Fruit fly (Drosophila melanogaster) whole organism, prepupa: ENCODE results near the gene lark.
A peak's percentile ranks its signal among the peaks of the same experiment; 100 is the strongest.

Experiments
- Blimp-1 ChIP-seq: fragments of 200-800 bp; sonication (Bioruptor generic); optimal IDR thresholded peaks from 3 replicates; lab custom pipeline; 2017; ENCODE audit warnings: missing biosample characterization, missing genetic modification characterization, mild to moderate bottlenecking, moderate library complexity, missing genetic modification reagents
- CG10631 ChIP-seq: fragments of 200-800 bp; sonication (Bioruptor generic); optimal IDR thresholded peaks from 2 replicates; lab custom pipeline; 2016; ENCODE audit warnings: missing biosample characterization, missing genetic modification characterization
- CG10669 ChIP-seq: fragments of 200-800 bp; sonication (Bioruptor generic); optimal IDR thresholded peaks from 3 replicates; lab custom pipeline; 2018; ENCODE audit warnings: missing biosample characterization, mild to moderate bottlenecking, missing genetic modification characterization, moderate library complexity
- CG11902 ChIP-seq: fragments of 200-800 bp; sonication (Bioruptor generic); optimal IDR thresholded peaks from 3 replicates; lab custom pipeline; 2016; ENCODE audit warnings: missing biosample characterization, missing genetic modification characterization
- CG15336 ChIP-seq: fragments of 200-800 bp; sonication (Bioruptor generic); IDR thresholded peaks from 2 replicates; pipeline ENCODE4 v1.3.6; 2022; ENCODE audit warnings: missing biosample characterization, missing genetic modification characterization
- CG16779 ChIP-seq: fragments of 200-800 bp; sonication (Bioruptor generic); optimal IDR thresholded peaks from 3 replicates; lab custom pipeline; 2017; ENCODE audit warnings: missing biosample characterization, mild to moderate bottlenecking, missing genetic modification characterization
- CG3032 ChIP-seq: fragments of 200-800 bp; optimal IDR thresholded peaks from 2 replicates; lab custom pipeline; 2019; ENCODE audit warnings: missing biosample characterization, mild to moderate bottlenecking, missing genetic modification characterization, moderate library complexity
- CG3919 ChIP-seq: fragments of 200-800 bp; sonication (Bioruptor generic); optimal IDR thresholded peaks from 3 replicates; lab custom pipeline; 2016; ENCODE audit warnings: missing biosample characterization, missing genetic modification characterization
- CG6163 ChIP-seq: fragments of 200-800 bp; sonication (Bioruptor generic); IDR thresholded peaks from 3 replicates; pipeline ENCODE4 v1.3.6; 2022; ENCODE audit warnings: missing biosample characterization, missing genetic modification characterization
- CG6276 ChIP-seq: fragments of 200-800 bp; sonication (Bioruptor generic); optimal IDR thresholded peaks from 2 replicates; lab custom pipeline; 2017; ENCODE audit warnings: missing biosample characterization, mild to moderate bottlenecking, missing genetic modification characterization
- CG6854 ChIP-seq: fragments of 200-800 bp; sonication (Bioruptor generic); optimal IDR thresholded peaks from 2 replicates; lab custom pipeline; 2017; ENCODE audit warnings: missing biosample characterization, mild to moderate bottlenecking, missing genetic modification characterization
- CG8632 ChIP-seq: fragments of 200-800 bp; sonication (Bioruptor generic); optimal IDR thresholded peaks from 3 replicates; lab custom pipeline; 2016; ENCODE audit warnings: missing biosample characterization, missing genetic modification characterization
- CG9139 ChIP-seq: fragments of 200-800 bp; sonication (Bioruptor generic); optimal IDR thresholded peaks from 3 replicates; lab custom pipeline; 2017; ENCODE audit warnings: missing biosample characterization, mild to moderate bottlenecking, missing genetic modification characterization
- Eip75B ChIP-seq: fragments of 200-800 bp; sonication (Bioruptor generic); optimal IDR thresholded peaks from 3 replicates; lab custom pipeline; 2016; ENCODE audit warnings: missing biosample characterization, missing genetic modification characterization
- Eip78C ChIP-seq: fragments of 200-800 bp; sonication (Bioruptor generic); peaks from one replicate; lab custom pipeline; 2016; ENCODE audit warnings: missing biosample characterization, missing genetic modification characterization
- Ets21C ChIP-seq: fragments of 200-800 bp; sonication (Bioruptor generic); optimal IDR thresholded peaks from 3 replicates; lab custom pipeline; 2016; ENCODE audit warnings: missing biosample characterization, missing genetic modification characterization
- Hr4 ChIP-seq: fragments of 200-800 bp; sonication (Bioruptor generic); optimal IDR thresholded peaks from 3 replicates; lab custom pipeline; 2016; ENCODE audit warnings: missing biosample characterization, missing genetic modification characterization
- OdsH ChIP-seq: fragments of 200-800 bp; sonication (Bioruptor generic); optimal IDR thresholded peaks from 3 replicates; lab custom pipeline; 2016; ENCODE audit warnings: missing biosample characterization, missing genetic modification characterization
- Smox ChIP-seq: fragments of 200-800 bp; sonication (Bioruptor generic); optimal IDR thresholded peaks from 3 replicates; lab custom pipeline; 2016; ENCODE audit warnings: missing biosample characterization, missing genetic modification characterization
- acj6 ChIP-seq: fragments of 200-800 bp; sonication (Bioruptor generic); optimal IDR thresholded peaks from 3 replicates; lab custom pipeline; 2016; ENCODE audit warnings: missing biosample characterization, missing genetic modification characterization
- cyc ChIP-seq: fragments of 200-800 bp; sonication (Bioruptor generic); optimal IDR thresholded peaks from 3 replicates; lab custom pipeline; 2016; ENCODE audit warnings: missing biosample characterization, missing genetic modification characterization
- dac ChIP-seq: fragments of 200-800 bp; sonication (Bioruptor generic); optimal IDR thresholded peaks from 2 replicates; lab custom pipeline; 2017; ENCODE audit warnings: missing biosample characterization, mild to moderate bottlenecking, missing genetic modification characterization
- dsx ChIP-seq: fragments of 200-800 bp; optimal IDR thresholded peaks from 3 replicates; lab custom pipeline; 2019; ENCODE audit warnings: missing biosample characterization, mild to moderate bottlenecking, missing genetic modification characterization, moderate library complexity; ENCODE audit not compliant: poor library complexity, severe bottlenecking
- eg ChIP-seq: fragments of 200-800 bp; sonication (Bioruptor generic); IDR thresholded peaks from 3 replicates; pipeline ENCODE4 v1.3.6; 2022; ENCODE audit warnings: missing biosample characterization, missing genetic modification characterization
- esn ChIP-seq: fragments of 200-800 bp; sonication (Bioruptor generic); optimal IDR thresholded peaks from 2 replicates; lab custom pipeline; 2016; ENCODE audit warnings: missing biosample characterization, mild to moderate bottlenecking, missing genetic modification characterization, moderate library complexity
- fd59A ChIP-seq: fragments of 200-800 bp; sonication (Bioruptor generic); optimal IDR thresholded peaks from 2 replicates; lab custom pipeline; 2017; ENCODE audit warnings: missing biosample characterization, mild to moderate bottlenecking, missing genetic modification characterization, missing genetic modification reagents
- fd85E ChIP-seq: fragments of 200-800 bp; sonication (Bioruptor generic); optimal IDR thresholded peaks from 3 replicates; lab custom pipeline; 2016; ENCODE audit warnings: missing biosample characterization, missing genetic modification characterization
- net ChIP-seq: fragments of 200-800 bp; sonication (Bioruptor generic); optimal IDR thresholded peaks from 3 replicates; lab custom pipeline; 2016; ENCODE audit warnings: missing biosample characterization, missing genetic modification characterization
- pdm3 ChIP-seq: fragments of 200-800 bp; sonication (Bioruptor generic); optimal IDR thresholded peaks from 3 replicates; lab custom pipeline; 2016; ENCODE audit warnings: missing biosample characterization, missing genetic modification characterization
- salr ChIP-seq, 2 experiments: fragments of 200-800 bp; sonication (Bioruptor generic); optimal IDR thresholded peaks; 3 replicates each; lab custom pipeline; 2016 to 2018; ENCODE audit warnings: missing biosample characterization in 2 of 2, missing genetic modification characterization in 2 of 2, mild to moderate bottlenecking in 1 of 2
- spab ChIP-seq: fragments of 200-800 bp; sonication (Bioruptor generic); optimal IDR thresholded peaks from 2 replicates; lab custom pipeline; 2017; ENCODE audit warnings: missing biosample characterization, mild to moderate bottlenecking, missing genetic modification characterization, missing genetic modification reagents
- ss ChIP-seq, 2 experiments: fragments of 200-800 bp; sonication (Bioruptor generic); optimal IDR thresholded peaks; 2 replicates in 1 of 2; 3 replicates in 1 of 2; lab custom pipeline; 2017 to 2018; ENCODE audit warnings: mild to moderate bottlenecking in 2 of 2, missing biosample characterization in 2 of 2, missing genetic modification characterization in 2 of 2, moderate library complexity in 1 of 2
- svp ChIP-seq: fragments of 200-800 bp; sonication (Bioruptor generic); peaks from one replicate; lab custom pipeline; 2016; ENCODE audit warnings: missing biosample characterization, missing genetic modification characterization
- topi ChIP-seq: fragments of 200-800 bp; sonication (Bioruptor generic); optimal IDR thresholded peaks from 3 replicates; lab custom pipeline; 2016; ENCODE audit warnings: missing biosample characterization, missing genetic modification characterization
- vri ChIP-seq: fragments of 200-800 bp; sonication (Bioruptor generic); optimal IDR thresholded peaks from 3 replicates; lab custom pipeline; 2016; ENCODE audit warnings: missing biosample characterization, mild to moderate bottlenecking, missing genetic modification characterization

lark gene

DNA sequence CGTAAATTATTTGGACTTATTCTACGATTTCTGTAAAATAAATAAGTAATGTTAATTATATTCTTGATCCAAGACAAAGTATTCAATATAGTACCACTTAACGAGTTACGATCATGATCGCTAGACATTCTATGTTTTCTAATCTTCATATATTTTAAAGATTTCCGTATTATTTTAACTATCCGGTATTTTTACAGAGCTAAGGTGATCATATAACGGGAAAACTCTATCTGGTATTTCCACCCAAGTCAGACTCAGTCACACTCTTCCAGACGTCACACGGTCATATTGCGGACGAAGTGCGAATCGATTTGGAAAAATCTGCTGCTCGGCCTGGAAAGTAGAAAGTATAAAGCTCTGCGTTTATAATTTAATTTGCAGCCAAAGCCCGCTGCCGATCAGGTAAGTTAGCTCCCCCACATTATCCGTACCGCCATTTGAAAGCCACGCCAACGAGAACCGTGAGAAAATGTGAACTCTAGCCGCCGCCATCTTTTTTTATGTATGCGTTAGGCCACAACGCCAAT lies at the start of gene lark, which contains the start of gene eco:
TSS of gene lark (plus strand) at position 51 of the 527 bp plus-strand sequence.
TSS of gene eco (minus strand) at position 125 of the 527 bp plus-strand sequence.
- TF ChIP-seq CG3032 (tag; lab: Kevin White, UChicago): no peak
- no peak for TF ChIP-seq Ets21C
- no peak for TF ChIP-seq CG10631 (GFP tag; lab: Kevin White, UChicago)
- TF ChIP-seq CG15336 (GFP tag; lab: Robert Waterston, UW): peak; percentile 57
- TF ChIP-seq Eip78C (GFP tag; lab: Kevin White, UChicago): peak; percentile 60
- TF ChIP-seq svp (GFP tag; lab: Kevin White, UChicago): no peak
- TF ChIP-seq pdm3: no peak
- TF ChIP-seq CG6854 (GFP tag; lab: Kevin White, UChicago): peak; percentile 68
- TF ChIP-seq eg (GFP tag; lab: Robert Waterston, UW): peak; percentile 6; the same call in 1 of the 3 replicates
- no peak for TF ChIP-seq OdsH
- no peak for TF ChIP-seq salr (GFP tag; optimal IDR thresholded peaks at IDR 0.05; lab: Kevin White, UChicago)
- TF ChIP-seq dsx (GFP tag; lab: Kevin White, UChicago): no peak
- TF ChIP-seq esn: peak; percentile 13

DNA sequence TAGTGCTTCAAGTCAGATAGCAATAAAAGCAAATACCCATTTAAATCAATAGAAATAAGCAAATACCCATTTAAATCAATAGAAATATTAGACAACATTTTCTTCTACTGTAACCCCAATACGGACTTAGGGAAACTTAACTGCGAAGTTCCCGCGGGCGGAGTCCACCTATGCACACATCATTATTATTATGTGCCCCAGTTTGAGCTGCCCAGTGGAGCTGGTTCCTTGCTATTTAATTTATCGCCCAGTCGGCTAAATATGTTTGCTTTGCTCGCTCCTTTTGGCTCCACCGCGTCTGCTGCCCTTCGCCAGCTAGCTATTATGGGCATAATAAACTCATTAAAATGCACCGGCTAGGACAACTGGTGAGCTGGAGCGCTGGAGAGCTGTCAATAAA lies 38.4 kb upstream of the lark start:
- TF ChIP-seq fd59A (GFP tag; lab: Kevin White, UChicago) (no peak), CG16779 (tag; lab: Kevin White, UChicago) (no peak), vri (GFP tag; lab: Kevin White, UChicago) (no peak), Smox (no peak), Eip78C (GFP tag; lab: Kevin White, UChicago) (no peak), CG15336 (GFP tag; lab: Robert Waterston, UW) (no peak), CG8632 (GFP tag; lab: Kevin White, UChicago) (no peak), Hr4 (GFP tag; lab: Kevin White, UChicago) (no peak), topi (no peak), pdm3 (no peak), CG10669 (GFP tag; lab: Kevin White, UChicago) (no peak), Eip75B (GFP tag; lab: Kevin White, UChicago) (no peak)

DNA sequence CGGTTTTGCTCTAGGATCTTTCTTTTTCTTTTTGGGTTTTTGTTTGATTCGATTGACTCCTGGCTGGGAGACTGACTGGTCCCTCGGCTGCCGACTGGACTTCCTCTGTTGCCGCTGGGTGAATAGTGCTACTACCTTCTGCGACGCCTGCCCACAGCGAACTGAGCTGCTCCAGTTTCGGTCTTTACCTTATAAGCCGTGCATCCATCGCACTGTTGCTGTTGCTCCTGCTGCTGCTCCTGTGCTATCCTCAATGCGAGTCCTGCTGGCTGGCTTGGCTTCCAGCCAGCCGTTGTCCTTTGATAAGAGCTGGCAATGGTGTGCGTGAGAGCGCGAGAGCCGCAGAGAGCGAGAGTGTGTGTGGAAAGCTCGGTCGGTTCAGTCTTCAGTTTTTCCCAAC lies 26.3 kb upstream of the lark start, which contains the start of gene unc-13-4A:
TSS of gene unc-13-4A (minus strand) at position 143 of the 400 bp plus-strand sequence.
- TF ChIP-seq fd85E (GFP tag; lab: Kevin White, UChicago): no peak
- TF ChIP-seq Smox: no peak
- no peak for TF ChIP-seq CG9139 (GFP tag; lab: Kevin White, UChicago)
- TF ChIP-seq CG10669 (GFP tag; lab: Kevin White, UChicago): no peak
- no peak for TF ChIP-seq dac (GFP tag; lab: Kevin White, UChicago)
- TF ChIP-seq CG6854 (GFP tag; lab: Kevin White, UChicago): no peak
- TF ChIP-seq Eip75B (GFP tag; lab: Kevin White, UChicago): no peak
- TF ChIP-seq vri (GFP tag; lab: Kevin White, UChicago): no peak
- TF ChIP-seq CG6276: no peak
- TF ChIP-seq CG6163 (GFP tag; lab: Robert Waterston, UW): no peak
- TF ChIP-seq svp (GFP tag; lab: Kevin White, UChicago): no peak
- no peak for TF ChIP-seq acj6 (GFP tag; lab: Kevin White, UChicago)
- no peak for TF ChIP-seq CG3919 (GFP tag; lab: Kevin White, UChicago)

DNA sequence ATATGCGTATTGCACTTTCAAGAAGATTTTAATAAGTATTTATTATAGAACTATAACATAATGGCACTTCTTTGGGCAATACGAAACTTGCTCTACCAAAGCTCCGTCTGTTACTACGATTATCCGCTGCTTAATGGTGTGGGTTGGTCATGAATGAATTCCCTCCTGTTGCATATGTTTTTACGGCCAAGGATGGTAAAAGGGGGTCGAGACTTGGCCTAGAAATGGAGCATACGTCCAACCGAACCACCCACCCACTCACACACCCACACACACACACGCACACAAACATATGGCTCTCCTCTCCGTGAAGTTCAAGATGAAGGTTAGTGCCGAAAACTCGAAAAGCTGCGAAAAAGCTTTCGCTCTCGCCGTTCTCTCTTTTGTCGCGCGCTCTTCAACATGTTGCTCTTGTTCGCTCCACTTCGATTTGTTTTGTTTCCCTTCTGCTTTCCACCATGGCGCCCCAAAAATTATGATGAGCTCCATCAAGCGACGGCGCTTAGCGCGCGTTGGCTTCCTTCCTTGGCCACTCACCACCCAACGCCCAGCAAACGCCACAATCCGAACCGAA lies 25.4 kb upstream of the lark start:
- TF ChIP-seq CG11902 (no peak), Blimp-1 (no peak), CG10669 (GFP tag; lab: Kevin White, UChicago) (no peak), Smox (no peak), ss (GFP tag; optimal IDR thresholded peaks at IDR 0.05; lab: Kevin White, UChicago) (no peak), net (GFP tag; lab: Kevin White, UChicago) (no peak), cyc (no peak), CG8632 (GFP tag; lab: Kevin White, UChicago) (no peak), spab (GFP tag; lab: Kevin White, UChicago) (no peak)
